Worm (Caenorhabditis elegans) whole organism, L4 larva: ENCODE measurements around the gene pitp-1.

Source experiments
- Y105C5A.15 ChIP-seq: fragments of 200-800 bp; sonication (Bioruptor generic); IDR thresholded peaks from 2 replicates; pipeline ENCODE4 v1.3.6; 2022; ENCODE audit warnings: missing genetic modification characterization, missing compliant biosample characterization
- Y5F2A.4 ChIP-seq: fragments of 200-800 bp; sonication (Bioruptor generic); optimal IDR thresholded peaks from 2 replicates; lab custom pipeline; 2018; ENCODE audit warnings: mild to moderate bottlenecking, missing genetic modification characterization, missing compliant biosample characterization
- Y75B8A.6 ChIP-seq: fragments of 200-800 bp; sonication (Bioruptor generic); IDR thresholded peaks from 2 replicates; pipeline ENCODE4 v1.3.6; 2022; ENCODE audit warnings: missing genetic modification reagents, missing genetic modification characterization, missing compliant biosample characterization
- aly-2 ChIP-seq: sonication (generic microtip); optimal IDR thresholded peaks from 2 replicates; lab custom pipeline; 2018; ENCODE audit warnings: missing biosample characterization, missing genetic modification characterization
- ceh-62 ChIP-seq: sonication (generic microtip); optimal IDR thresholded peaks from 2 replicates; lab custom pipeline; 2017; ENCODE audit warnings: missing biosample characterization, missing genetic modification characterization
- ceh-82 ChIP-seq: sonication (generic microtip); optimal IDR thresholded peaks from 2 replicates; lab custom pipeline; 2017; ENCODE audit warnings: missing biosample characterization, missing genetic modification characterization
- ces-1 ChIP-seq: fragments of 150-350 bp; sonication (generic microtip); optimal IDR thresholded peaks from 4 replicates; lab custom pipeline; 2014; ENCODE audit warnings: missing biosample characterization, missing genetic modification reagents, missing genetic modification characterization
- ctbp-1 ChIP-seq: fragments of 200-800 bp; sonication (Bioruptor generic); IDR thresholded peaks from 2 replicates; pipeline ENCODE4 v1.3.6; 2022; ENCODE audit warnings: missing genetic modification reagents, missing genetic modification characterization, missing compliant biosample characterization
- daf-12 ChIP-seq: fragments of 150-350 bp; optimal IDR thresholded peaks from 2 replicates; lab custom pipeline; 2014; ENCODE audit warnings: missing biosample characterization, missing genetic modification reagents, missing genetic modification characterization
- daf-16 ChIP-seq, 3 experiments: sonication (generic microtip); optimal IDR thresholded peaks; 2 replicates each; lab custom pipeline; 2016 to 2017; ENCODE audit warnings: missing genetic modification characterization in 3 of 3, missing genetic modification reagents in 3 of 3, mild to moderate bottlenecking in 2 of 3, missing compliant biosample characterization in 2 of 3, missing biosample characterization in 1 of 3, moderate library complexity in 1 of 3
- daf-19 ChIP-seq: fragments of 200-800 bp; sonication (Bioruptor generic); conservative IDR thresholded peaks from 2 replicates; pipeline ENCODE4 v1.3.6; 2022; ENCODE audit warnings: missing genetic modification characterization, missing compliant biosample characterization
- dmd-8 ChIP-seq: fragments of 200-800 bp; sonication (Bioruptor generic); IDR thresholded peaks from 2 replicates; pipeline ENCODE4 v1.3.6; 2022; ENCODE audit warnings: missing genetic modification characterization, missing compliant biosample characterization
- egl-43 ChIP-seq: fragments of 200-800 bp; sonication (Bioruptor generic); IDR thresholded peaks from 2 replicates; pipeline ENCODE4 v1.3.6; 2022; ENCODE audit warnings: missing genetic modification reagents, missing genetic modification characterization, missing compliant biosample characterization
- hlh-11 ChIP-seq: fragments of 200-800 bp; sonication (Bioruptor generic); optimal IDR thresholded peaks from 2 replicates; lab custom pipeline; 2018; ENCODE audit warnings: mild to moderate bottlenecking, missing genetic modification characterization, missing compliant biosample characterization
- hmg-1.1 ChIP-seq: fragments of 200-800 bp; sonication (Bioruptor generic); IDR thresholded peaks from 2 replicates; pipeline ENCODE4 v1.3.6; 2022; ENCODE audit warnings: missing genetic modification reagents, missing genetic modification characterization, missing compliant biosample characterization
- jun-1 ChIP-seq: fragments of 150-350 bp; optimal IDR thresholded peaks from 2 replicates; lab custom pipeline; 2014; ENCODE audit warnings: missing biosample characterization, missing genetic modification reagents, missing genetic modification characterization
- lin-1 ChIP-seq: fragments of 200-800 bp; sonication (Bioruptor generic); IDR thresholded peaks from 2 replicates; pipeline ENCODE4 v1.3.6; 2022; ENCODE audit warnings: missing genetic modification reagents, missing genetic modification characterization, missing compliant biosample characterization
- lin-13 ChIP-seq: fragments of 150-350 bp; optimal IDR thresholded peaks from 2 replicates; lab custom pipeline; 2014; ENCODE audit warnings: missing biosample characterization, missing genetic modification reagents, missing genetic modification characterization
- lin-15B ChIP-seq: fragments of 150-350 bp; sonication (generic microtip); optimal IDR thresholded peaks from 3 replicates; lab custom pipeline; 2014; ENCODE audit warnings: missing biosample characterization, missing genetic modification characterization
- lin-29 ChIP-seq: fragments of 200-800 bp; sonication (Bioruptor generic); IDR thresholded peaks from 2 replicates; pipeline ENCODE4 v1.3.6; 2022; ENCODE audit warnings: missing genetic modification reagents, missing genetic modification characterization, missing compliant biosample characterization
- lin-39 ChIP-seq: fragments of 150-350 bp; optimal IDR thresholded peaks from 2 replicates; lab custom pipeline; 2014; ENCODE audit warnings: missing biosample characterization, missing genetic modification reagents, missing genetic modification characterization
- mdl-1 ChIP-seq, 2 experiments: fragments of 150-350 bp in 1 of 2; sonication (generic microtip) in 1 of 2; optimal IDR thresholded peaks; 2 replicates each; lab custom pipeline; 2014 to 2017; ENCODE audit warnings: missing biosample characterization in 2 of 2, missing genetic modification characterization in 2 of 2
- mxl-3 ChIP-seq: fragments of 200-800 bp; sonication (Bioruptor generic); optimal IDR thresholded peaks from 2 replicates; lab custom pipeline; 2018; ENCODE audit warnings: mild to moderate bottlenecking, missing genetic modification characterization, missing compliant biosample characterization
- nhr-10 ChIP-seq: fragments of 150-350 bp; optimal IDR thresholded peaks from 2 replicates; lab custom pipeline; 2014; ENCODE audit warnings: missing biosample characterization, missing genetic modification characterization
- nhr-102 ChIP-seq: sonication (generic microtip); optimal IDR thresholded peaks from 2 replicates; lab custom pipeline; 2016; ENCODE audit warnings: mild to moderate bottlenecking, missing genetic modification characterization, moderate library complexity, missing compliant biosample characterization
- nhr-111 ChIP-seq: fragments of 200-800 bp; sonication (Bioruptor generic); optimal IDR thresholded peaks from 2 replicates; lab custom pipeline; 2018; ENCODE audit warnings: mild to moderate bottlenecking, missing genetic modification characterization, missing compliant biosample characterization
- nhr-25 ChIP-seq: sonication (generic microtip); optimal IDR thresholded peaks from 2 replicates; lab custom pipeline; 2017; ENCODE audit warnings: missing genetic modification characterization, mild to moderate bottlenecking, missing compliant biosample characterization, antibody characterized with exemption, moderate library complexity, borderline replicate concordance; ENCODE audit not compliant: insufficient read depth
- nhr-28 ChIP-seq: fragments of 150-350 bp; optimal IDR thresholded peaks from 2 replicates; lab custom pipeline; 2014; ENCODE audit warnings: missing biosample characterization, missing genetic modification characterization
- nhr-48 ChIP-seq: sonication (generic microtip); optimal IDR thresholded peaks from 2 replicates; lab custom pipeline; 2016; ENCODE audit warnings: mild to moderate bottlenecking, missing genetic modification characterization, missing compliant biosample characterization
- nhr-6 ChIP-seq: fragments of 150-350 bp; optimal IDR thresholded peaks from 2 replicates; lab custom pipeline; 2014; ENCODE audit warnings: missing biosample characterization, missing genetic modification characterization
- nhr-77 ChIP-seq: fragments of 150-350 bp; optimal IDR thresholded peaks from 2 replicates; lab custom pipeline; 2014; ENCODE audit warnings: missing biosample characterization, missing genetic modification characterization
- php-3 ChIP-seq: fragments of 200-800 bp; sonication (Bioruptor generic); IDR thresholded peaks from 2 replicates; pipeline ENCODE4 v1.3.6; 2022; ENCODE audit warnings: missing genetic modification reagents, missing genetic modification characterization, missing compliant biosample characterization
- saeg-2 ChIP-seq: fragments of 200-800 bp; sonication (Bioruptor generic); IDR thresholded peaks from 2 replicates; pipeline ENCODE4 v1.3.6; 2022; ENCODE audit warnings: missing genetic modification reagents, missing genetic modification characterization, missing compliant biosample characterization
- snpc-1.2 ChIP-seq: fragments of 200-800 bp; sonication (Bioruptor generic); IDR thresholded peaks from 2 replicates; pipeline ENCODE4 v1.3.6; 2022; ENCODE audit warnings: missing genetic modification reagents, missing genetic modification characterization, missing compliant biosample characterization
- snpc-4 ChIP-seq: fragments of 150-350 bp; optimal IDR thresholded peaks from 2 replicates; lab custom pipeline; 2014; ENCODE audit warnings: missing biosample characterization, missing genetic modification characterization
- spr-3 ChIP-seq: fragments of 200-800 bp; sonication (Bioruptor generic); optimal IDR thresholded peaks from 2 replicates; lab custom pipeline; 2018; ENCODE audit warnings: mild to moderate bottlenecking, missing genetic modification characterization, missing compliant biosample characterization
- tra-1 ChIP-seq: fragments of 200-800 bp; sonication (Bioruptor generic); IDR thresholded peaks from 2 replicates; pipeline ENCODE4 v1.3.6; 2022; ENCODE audit warnings: missing genetic modification reagents, missing genetic modification characterization, missing compliant biosample characterization
- unc-39 ChIP-seq: sonication (generic microtip); optimal IDR thresholded peaks from 2 replicates; lab custom pipeline; 2017; ENCODE audit warnings: missing biosample characterization, missing genetic modification characterization
- vab-7 ChIP-seq: fragments of 200-800 bp; sonication (Bioruptor generic); IDR thresholded peaks from 2 replicates; pipeline ENCODE4 v1.3.6; 2022; ENCODE audit warnings: missing genetic modification reagents, missing genetic modification characterization, missing compliant biosample characterization
- zag-1 ChIP-seq: fragments of 150-350 bp; optimal IDR thresholded peaks from 2 replicates; lab custom pipeline; 2014; ENCODE audit warnings: missing biosample characterization, missing genetic modification characterization
- ztf-11 ChIP-seq: fragments of 150-350 bp; optimal IDR thresholded peaks from 2 replicates; lab custom pipeline; 2014; ENCODE audit warnings: missing biosample characterization, missing genetic modification characterization

pitp-1 gene

DNA sequence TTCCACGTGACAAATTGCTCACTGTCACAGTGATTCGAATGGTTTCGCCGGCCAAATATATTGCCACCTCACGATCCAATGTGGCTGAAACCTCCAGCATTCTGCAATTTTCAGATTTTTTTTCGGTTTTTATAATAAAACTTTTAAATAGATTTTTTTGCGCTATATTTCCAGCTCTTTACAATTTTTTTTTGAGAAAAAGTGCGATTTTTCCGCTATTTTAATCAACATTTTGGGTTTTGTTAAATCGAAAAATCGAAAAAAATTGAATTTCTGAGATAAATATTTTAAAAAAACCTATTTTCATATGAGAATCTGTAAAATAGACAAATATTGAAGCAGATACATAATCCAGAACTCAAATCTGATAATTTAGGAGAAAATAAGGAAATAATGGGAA is 30.6 kb downstream of the pitp-1 start, which contains the start of gene M01F1.9:
Gene M01F1.9 (minus strand): TSS at position 101 of the 400 bp plus-strand sequence.
- TF ChIP-seq snpc-4 (no peak), daf-16 (GFP tag; optimal IDR thresholded peaks at IDR 0.05; lab: Kevin White, UChicago) (no peak), daf-16 (tag; optimal IDR thresholded peaks at IDR 0.05; lab: Kevin White, UChicago) (no peak), jun-1 (no peak), vab-7 (GFP tag; lab: Robert Waterston, UW) (no peak), spr-3 (GFP tag; lab: Kevin White, UChicago) (no peak), Y75B8A.6 (GFP tag; lab: Robert Waterston, UW) (no peak), nhr-25 (tag; lab: Kevin White, UChicago) (no peak), unc-39 (no peak), daf-19 (GFP tag; lab: Robert Waterston, UW) (no peak), nhr-111 (no peak), mdl-1 (tag; optimal IDR thresholded peaks at IDR 0.05; lab: Kevin White, UChicago) (no peak), egl-43 (GFP tag; lab: Robert Waterston, UW) (no peak)

- no peak for TF ChIP-seq jun-1
- no peak for TF ChIP-seq hlh-11
- TF ChIP-seq tra-1 (GFP tag; lab: Robert Waterston, UW) = no peak
- no peak for TF ChIP-seq ceh-82 (tag; lab: Kevin White, UChicago)
- no peak for TF ChIP-seq Y105C5A.15 (GFP tag; lab: Robert Waterston, UW)
- TF ChIP-seq ctbp-1 (GFP tag; lab: Robert Waterston, UW) = no peak
- TF ChIP-seq daf-19 (GFP tag; lab: Robert Waterston, UW) = no peak
- TF ChIP-seq lin-15B (tag; lab: Kevin White, UChicago) = no peak
- TF ChIP-seq mxl-3 (GFP tag; lab: Kevin White, UChicago) = no peak
- no peak for TF ChIP-seq lin-1 (GFP tag; lab: Robert Waterston, UW)
- TF ChIP-seq ces-1 (GFP tag; lab: Kevin White, UChicago) = no peak
- TF ChIP-seq Y5F2A.4 (GFP tag; lab: Kevin White, UChicago) = no peak
- TF ChIP-seq dmd-8 = no peak
- TF ChIP-seq, all 104 proteins: peak for 0
Measured at ce11 chrIII:3493138-3493537, 36.5 kb downstream of the pitp-1 start, which contains the start of gene gly-14. Gene gly-14, minus strand, starts transcription at chrIII:3493238.

DNA sequence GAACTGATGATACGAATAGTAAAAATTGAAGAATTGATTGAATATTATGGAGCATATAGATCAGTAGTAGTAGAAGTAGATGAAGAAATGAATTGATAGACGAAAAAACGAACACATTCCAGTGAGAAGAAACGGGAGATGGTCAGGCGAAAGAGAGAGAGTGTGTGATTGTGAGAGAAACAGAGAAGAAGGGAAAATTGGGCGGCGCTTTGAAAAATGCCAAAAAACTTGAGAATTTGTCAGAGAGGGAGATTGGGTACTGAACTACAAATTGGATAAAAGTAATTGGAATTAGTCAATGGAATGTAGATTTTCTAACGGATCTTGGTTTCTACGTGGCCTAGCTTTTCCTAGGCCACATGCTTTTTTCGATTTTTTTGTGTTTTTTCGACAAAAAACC is 41.4 kb downstream of the pitp-1 start, which contains the start of gene C34C12.7:
Gene C34C12.7 (minus strand): TSS at position 118 of the 400 bp plus-strand sequence.
- no peak for TF ChIP-seq hmg-1.1 (GFP tag; lab: Robert Waterston, UW)
- peak; percentile 13 for TF ChIP-seq nhr-28 (tag; lab: Kevin White, UChicago)

DNA sequence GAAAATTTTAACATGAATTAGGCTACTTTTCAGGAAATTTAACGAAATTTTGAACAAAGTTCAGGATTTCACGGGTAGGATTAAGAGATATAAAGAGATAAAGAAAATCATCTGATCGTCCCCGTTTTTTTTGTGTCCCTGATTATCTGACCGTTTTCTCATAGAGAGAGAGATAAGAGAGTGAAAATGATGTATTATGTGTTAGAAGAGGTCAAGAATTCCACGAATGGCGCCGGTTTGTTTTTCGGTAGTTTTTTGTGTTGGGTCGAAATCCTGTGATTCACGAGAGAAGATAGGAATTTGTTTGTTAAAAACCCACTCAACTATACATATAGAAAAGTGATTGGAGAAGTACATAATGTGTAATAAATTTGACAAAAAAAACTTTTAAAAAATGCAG is 42.5 kb downstream of the pitp-1 start:
- TF ChIP-seq php-3 (GFP tag; lab: Robert Waterston, UW) (no peak), lin-13 (no peak), zag-1 (tag; lab: Kevin White, UChicago) (no peak), nhr-48 (tag; lab: Kevin White, UChicago) (no peak), daf-12 (tag; lab: Kevin White, UChicago) (no peak), nhr-77 (tag; lab: Kevin White, UChicago) (no peak), unc-39 (no peak), nhr-10 (no peak), nhr-102 (no peak), snpc-1.2 (GFP tag; lab: Robert Waterston, UW) (no peak), ceh-62 (tag; lab: Kevin White, UChicago) (no peak), aly-2 (tag; lab: Kevin White, UChicago) (no peak), nhr-6 (tag; lab: Kevin White, UChicago) (no peak), ztf-11 (tag; lab: Kevin White, UChicago) (no peak), Y105C5A.15 (GFP tag; lab: Robert Waterston, UW) (no peak), saeg-2 (GFP tag; lab: Robert Waterston, UW) (no peak), lin-29 (GFP tag; lab: Robert Waterston, UW) (no peak), lin-39 (tag; lab: Kevin White, UChicago) (no peak)
